Worm (Caenorhabditis elegans) whole organism, L3 larva: ENCODE data around the gene F36F12.2.

Experiments used
- aly-2 ChIP-seq: fragments of 150-350 bp; optimal IDR thresholded peaks from 2 replicates; lab custom pipeline; 2014; ENCODE audit warnings: missing biosample characterization, missing genetic modification characterization
- ceh-28 ChIP-seq: fragments of 150-350 bp; optimal IDR thresholded peaks from 2 replicates; lab custom pipeline; 2014; ENCODE audit warnings: missing biosample characterization, missing genetic modification reagents, missing genetic modification characterization
- ceh-82 ChIP-seq: fragments of 150-350 bp; optimal IDR thresholded peaks from 2 replicates; lab custom pipeline; 2014; ENCODE audit warnings: missing biosample characterization, missing genetic modification characterization
- elt-2 ChIP-seq: sonication (generic microtip); optimal IDR thresholded peaks from 2 replicates; lab custom pipeline; 2016; ENCODE audit warnings: missing genetic modification reagents, mild to moderate bottlenecking, missing genetic modification characterization, missing compliant biosample characterization
- elt-3 ChIP-seq, 3 experiments: fragments of 150-350 bp in 1 of 3; sonication (generic microtip) in 2 of 3; optimal IDR thresholded peaks; 2 replicates in 2 of 3; 4 replicates in 1 of 3; lab custom pipeline; 2014 to 2017; ENCODE audit warnings: missing biosample characterization in 3 of 3, missing genetic modification characterization in 3 of 3
- eor-1 ChIP-seq, 2 experiments: fragments of 150-350 bp; optimal IDR thresholded peaks; 2 replicates each; lab custom pipeline; 2014 to 2018; ENCODE audit warnings: missing biosample characterization in 2 of 2, missing genetic modification characterization in 2 of 2
- fkh-10 ChIP-seq: sonication (generic microtip); optimal IDR thresholded peaks from 2 replicates; lab custom pipeline; 2017; ENCODE audit warnings: missing biosample characterization, missing genetic modification reagents, missing genetic modification characterization
- fos-1 ChIP-seq: fragments of 150-350 bp; optimal IDR thresholded peaks from 2 replicates; lab custom pipeline; 2014; ENCODE audit warnings: missing biosample characterization, missing genetic modification characterization
- lin-15B ChIP-seq: fragments of 150-350 bp; optimal IDR thresholded peaks from 2 replicates; lab custom pipeline; 2014; ENCODE audit warnings: missing biosample characterization, missing genetic modification characterization
- lin-39 ChIP-seq: fragments of 150-350 bp; optimal IDR thresholded peaks from 2 replicates; lab custom pipeline; 2018; ENCODE audit warnings: missing biosample characterization, missing genetic modification reagents, missing genetic modification characterization
- nhr-25 ChIP-seq: sonication (generic microtip); optimal IDR thresholded peaks from 2 replicates; lab custom pipeline; 2017; ENCODE audit warnings: missing biosample characterization, missing genetic modification characterization
- nhr-28 ChIP-seq: fragments of 150-350 bp; optimal IDR thresholded peaks from 2 replicates; lab custom pipeline; 2014; ENCODE audit warnings: missing biosample characterization, missing genetic modification characterization
- pqm-1 ChIP-seq: fragments of 150-350 bp; optimal IDR thresholded peaks from 2 replicates; lab custom pipeline; 2017; ENCODE audit warnings: missing biosample characterization, missing genetic modification characterization, inconsistent platforms
- ztf-4 ChIP-seq: fragments of 150-350 bp; optimal IDR thresholded peaks from 2 replicates; lab custom pipeline; 2014; ENCODE audit warnings: missing biosample characterization, missing genetic modification characterization

DNA sequence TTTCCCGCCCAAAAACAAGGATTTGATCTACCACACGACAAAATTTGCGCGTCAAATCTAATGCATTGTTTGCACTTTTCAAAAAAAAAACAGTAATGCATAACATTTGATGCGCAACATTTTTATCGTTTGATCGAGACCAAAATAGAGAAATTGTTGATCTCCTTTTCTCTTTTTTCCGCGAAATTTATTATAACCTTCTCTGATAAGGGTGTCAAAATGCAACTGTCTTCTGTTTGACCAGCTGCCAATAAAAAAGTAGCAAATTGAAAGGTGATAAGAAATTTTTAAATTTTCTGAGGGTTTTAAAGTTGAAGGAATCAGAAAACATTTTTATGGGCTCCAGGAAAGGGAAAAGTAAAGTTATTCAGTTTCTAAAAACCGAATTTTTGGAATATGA, 41.9 kb upstream of the F36F12.2 start:
- TF ChIP-seq ceh-28 (tag; lab: Kevin White, UChicago) = no peak
- no peak for TF ChIP-seq pqm-1
- no peak for TF ChIP-seq nhr-28 (tag; lab: Kevin White, UChicago)
- no peak for TF ChIP-seq ceh-82 (tag; lab: Kevin White, UChicago)
- no peak for TF ChIP-seq ztf-4 (tag; lab: Kevin White, UChicago)
- TF ChIP-seq elt-2 = peak; percentile 10
- TF ChIP-seq lin-15B (tag; lab: Kevin White, UChicago) = no peak
- TF ChIP-seq eor-1 (tag; optimal IDR thresholded peaks at IDR 0.05; lab: Kevin White, UChicago) = no peak
- no peak for TF ChIP-seq elt-3 (tag; optimal IDR thresholded peaks at IDR 0.05; lab: Kevin White, UChicago)
- no peak for TF ChIP-seq nhr-25 (tag; lab: Kevin White, UChicago)
- no peak for TF ChIP-seq fos-1 (tag; lab: Kevin White, UChicago)
- no peak for TF ChIP-seq lin-39 (tag; lab: Kevin White, UChicago)
- no peak for TF ChIP-seq aly-2
- TF ChIP-seq fkh-10 (GFP tag; lab: Kevin White, UChicago) = no peak
